Worm (Caenorhabditis elegans) whole organism, L1 larva: ENCODE data around the gene pals-31.

Source experiments
- ama-1 ChIP-seq: fragments of 150-350 bp; optimal IDR thresholded peaks from 2 replicates; lab custom pipeline; 2014
- blmp-1 ChIP-seq: fragments of 150-350 bp; optimal IDR thresholded peaks from 2 replicates; lab custom pipeline; 2014; ENCODE audit warnings: missing biosample characterization, missing genetic modification characterization
- egl-27 ChIP-seq, 2 experiments: fragments of 150-350 bp in 1 of 2; sonication (generic microtip); optimal IDR thresholded peaks; 3 replicates each; lab custom pipeline; 2017 to 2018; ENCODE audit warnings: missing biosample characterization in 2 of 2, missing genetic modification characterization in 2 of 2, missing genetic modification reagents in 2 of 2
- ets-5 ChIP-seq: fragments of 200-800 bp; sonication (Bioruptor generic); IDR thresholded peaks from 2 replicates; pipeline ENCODE4 v1.3.6; 2022; ENCODE audit warnings: missing genetic modification characterization, missing compliant biosample characterization
- isw-1 ChIP-seq: fragments of 200-800 bp; sonication (Bioruptor generic); IDR thresholded peaks from 2 replicates; pipeline ENCODE4 v1.3.6; 2022; ENCODE audit warnings: missing genetic modification characterization, missing compliant biosample characterization
- lin-13 ChIP-seq: fragments of 150-350 bp; optimal IDR thresholded peaks from 2 replicates; lab custom pipeline; 2014; ENCODE audit warnings: missing biosample characterization, missing genetic modification reagents, missing genetic modification characterization
- mdl-1 ChIP-seq, 2 experiments: fragments of 150-350 bp; optimal IDR thresholded peaks; 2 replicates each; lab custom pipeline; 2014 to 2017; ENCODE audit warnings: missing biosample characterization in 2 of 2, missing genetic modification characterization in 2 of 2, inconsistent platforms in 1 of 2
- nhr-12 ChIP-seq: sonication (generic microtip); optimal IDR thresholded peaks from 2 replicates; lab custom pipeline; 2017; ENCODE audit warnings: missing biosample characterization, missing genetic modification characterization
- rnt-1 ChIP-seq: sonication (generic microtip); optimal IDR thresholded peaks from 2 replicates; lab custom pipeline; 2016; ENCODE audit warnings: mild to moderate bottlenecking, missing genetic modification characterization, moderate library complexity, missing compliant biosample characterization
- unc-130 ChIP-seq: fragments of 150-350 bp; optimal IDR thresholded peaks from 2 replicates; lab custom pipeline; 2017; ENCODE audit warnings: missing biosample characterization, missing genetic modification characterization, inconsistent platforms
- unc-98 ChIP-seq: fragments of 200-800 bp; sonication (Bioruptor generic); IDR thresholded peaks from 2 replicates; pipeline ENCODE4 v1.3.6; 2022; ENCODE audit warnings: missing genetic modification characterization, missing compliant biosample characterization

ce11 chrV:622902-623301, 13.5 kb upstream of the pals-31 start, which contains the start of gene F48G7.5:
- TF ChIP-seq rnt-1 (no peak), mdl-1 (tag; optimal IDR thresholded peaks at IDR 0.05; lab: Kevin White, UChicago) (no peak), egl-27 (tag; optimal IDR thresholded peaks at IDR 0.05; lab: Kevin White, UChicago) (no peak), lin-13 (GFP tag; lab: Kevin White, UChicago) (no peak), ama-1 (no peak), blmp-1 (no peak), nhr-12 (tag; lab: Kevin White, UChicago) (no peak), unc-98 (no peak), ets-5 (no peak), unc-130 (no peak), isw-1 (GFP tag; lab: Robert Waterston, UW) (no peak)
